Worm (Caenorhabditis elegans): ENCODE measurements around the gene rbm-28.

ce11 chrII:14814894-14815568, 42.0 kb upstream of the rbm-28 start, which contains the start of gene W01D2.1:
- no peak for TF ChIP-seq nhr-11 (tag; optimal IDR thresholded peaks at IDR 0.05)
- peak; percentile 52 for TF ChIP-seq lin-13 (GFP tag; optimal IDR thresholded peaks at IDR 0.05)
- TF ChIP-seq mab-5 (tag; optimal IDR thresholded peaks at IDR 0.05): peak; percentile 23
- no peak for TF ChIP-seq egl-27 (tag; optimal IDR thresholded peaks at IDR 0.05)
- peak; percentile 27 for TF ChIP-seq fos-1 (tag; optimal IDR thresholded peaks at IDR 0.05)
- no peak for TF ChIP-seq ZK546.5 (tag; optimal IDR thresholded peaks at IDR 0.05)

Measured in whole organism, L2 larva.